Worm (Caenorhabditis elegans): ENCODE measurements around the gene C16A11.3.

- TF ChIP-seq ama-1 (optimal IDR thresholded peaks at IDR 0.05) (no peak), fax-1 (tag; optimal IDR thresholded peaks at IDR 0.05) (no peak), npax-4 (tag; optimal IDR thresholded peaks at IDR 0.05) (no peak), hlh-15 (tag; optimal IDR thresholded peaks at IDR 0.05) (no peak), tbx-2 (tag; optimal IDR thresholded peaks at IDR 0.05) (no peak), odd-2 (tag; optimal IDR thresholded peaks at IDR 0.05) (no peak), pha-4 (tag; optimal IDR thresholded peaks at IDR 0.05) (no peak), nhr-11 (tag; optimal IDR thresholded peaks at IDR 0.05) (no peak)
Measured at ce11 chrII:4186364-4186763, 43.0 kb upstream of the C16A11.3 start, which contains the start of gene cpna-1.
